Worm (Caenorhabditis elegans): ENCODE results near the gene Y62E10A.3.

Gene Y62E10A.3

ce11 chrIV:13395255-13395654 lies 35.2 kb upstream of the Y62E10A.3 start:
- TF ChIP-seq snpc-4 (tag; optimal IDR thresholded peaks at IDR 0.05), result peak; percentile 24
- peak; percentile 63 for TF ChIP-seq unc-86 (tag; optimal IDR thresholded peaks at IDR 0.05)
- TF ChIP-seq nhr-71 (tag; optimal IDR thresholded peaks at IDR 0.05), result peak; percentile 97
- peak; percentile 26 for TF ChIP-seq fos-1 (tag; optimal IDR thresholded peaks at IDR 0.05)
- TF ChIP-seq egl-13 (tag; optimal IDR thresholded peaks at IDR 0.05), result peak; percentile 79
- peak; percentile 79 to 96 (median 84) for TF ChIP-seq ceh-82 (tag; optimal IDR thresholded peaks at IDR 0.05)
- TF ChIP-seq pag-3 (tag; optimal IDR thresholded peaks at IDR 0.05; ENCODE audit: borderline replicate concordance, insufficient read depth), result no peak
- peak; percentile 76 for TF ChIP-seq grh-1 (GFP tag; IDR thresholded peaks at IDR 0.05)
- TF ChIP-seq nhr-12 (tag; optimal IDR thresholded peaks at IDR 0.05), result no peak
- TF ChIP-seq fkh-4 (tag; optimal IDR thresholded peaks at IDR 0.05; ENCODE audit: borderline replicate concordance), result no peak
- TF ChIP-seq C16A3.4 (tag; optimal IDR thresholded peaks at IDR 0.05), result peak; percentile 75
- peak; percentile 66 to 82 for TF ChIP-seq lin-35 (GFP tag; optimal IDR thresholded peaks at IDR 0.05)
- peak; percentile 68 for TF ChIP-seq irx-1 (tag; optimal IDR thresholded peaks at IDR 0.05)
- peak; percentile 79 for TF ChIP-seq xbp-1 (tag; optimal IDR thresholded peaks at IDR 0.05)
- TF ChIP-seq nhr-47 (tag; optimal IDR thresholded peaks at IDR 0.05), result peak; percentile 90
- TF ChIP-seq elt-3 (tag; optimal IDR thresholded peaks at IDR 0.05), result peak in 3 of 6 experiments; percentile 36 to 81 (median 74)
- TF ChIP-seq alr-1 (tag; optimal IDR thresholded peaks at IDR 0.05; ENCODE audit: borderline replicate concordance), result no peak
- peak; percentile 43 for TF ChIP-seq dsc-1 (tag; optimal IDR thresholded peaks at IDR 0.05)
- peak; percentile 8; the same call in 1 of the 2 replicates for TF ChIP-seq unc-98 (GFP tag; IDR thresholded peaks at IDR 0.05)
- TF ChIP-seq isw-1 (GFP tag; IDR thresholded peaks at IDR 0.05), result peak; percentile 63
- peak; percentile 58 for TF ChIP-seq pqm-1 (tag; optimal IDR thresholded peaks at IDR 0.05)
- TF ChIP-seq ceh-63 (GFP tag; optimal IDR thresholded peaks at IDR 0.05), result no peak
- peak; percentile 69 for TF ChIP-seq vab-15 (tag; optimal IDR thresholded peaks at IDR 0.05)
- no peak for TF ChIP-seq hpl-2 (GFP tag; optimal IDR thresholded peaks at IDR 0.05)
- no peak for TF ChIP-seq lin-39 (tag; optimal IDR thresholded peaks at IDR 0.05)
- peak; percentile 96 for TF ChIP-seq nhr-85 (tag)
- TF ChIP-seq fkh-8 (tag; optimal IDR thresholded peaks at IDR 0.05), result peak; percentile 96
- TF ChIP-seq sox-4 (tag; optimal IDR thresholded peaks at IDR 0.05), result peak; percentile 26
- no peak for TF ChIP-seq unc-62 (GFP tag; optimal IDR thresholded peaks at IDR 0.05)
- TF ChIP-seq nhr-76 (tag; optimal IDR thresholded peaks at IDR 0.05), result no peak
- peak; percentile 79 for TF ChIP-seq mef-2 (tag; optimal IDR thresholded peaks at IDR 0.05)
- peak; percentile 36 for TF ChIP-seq nhr-11 (tag; optimal IDR thresholded peaks at IDR 0.05)
- TF ChIP-seq nhr-19 (GFP tag; conservative IDR thresholded peaks at IDR 0.05), result peak; percentile 93
- peak; percentile 85 for TF ChIP-seq ztf-4 (tag; optimal IDR thresholded peaks at IDR 0.05)
- TF ChIP-seq sup-37 (GFP tag; optimal IDR thresholded peaks at IDR 0.05), result no peak
- no peak for TF ChIP-seq unc-30 (tag; optimal IDR thresholded peaks at IDR 0.05)
- TF ChIP-seq ceh-8 (GFP tag; optimal IDR thresholded peaks at IDR 0.05), result peak; percentile 75
- peak; percentile 62 for TF ChIP-seq lir-3 (tag; optimal IDR thresholded peaks at IDR 0.05; ENCODE audit: poor library complexity)
- TF ChIP-seq mab-9 (GFP tag; IDR thresholded peaks at IDR 0.05), result peak; percentile 71
- TF ChIP-seq aha-1 (tag; optimal IDR thresholded peaks at IDR 0.05), result peak; percentile 93
- peak; percentile 44 to 53 (median 51) for TF ChIP-seq dpl-1 (GFP tag; optimal IDR thresholded peaks at IDR 0.05)
- TF ChIP-seq swsn-7 (tag; optimal IDR thresholded peaks at IDR 0.05), result peak; percentile 89
- TF ChIP-seq skn-1 (tag; optimal IDR thresholded peaks at IDR 0.05), result peak; percentile 88
- TF ChIP-seq zag-1 (tag; optimal IDR thresholded peaks at IDR 0.05), result no peak
- no peak for TF ChIP-seq ces-1 (GFP tag; optimal IDR thresholded peaks at IDR 0.05)
- TF ChIP-seq C34B4.2 (tag; optimal IDR thresholded peaks at IDR 0.05), result no peak
- TF ChIP-seq nhr-20 (tag; optimal IDR thresholded peaks at IDR 0.05), result peak; percentile 95
- TF ChIP-seq ets-5 (GFP tag; IDR thresholded peaks at IDR 0.05), result no peak
- TF ChIP-seq ceh-88 (GFP tag; IDR thresholded peaks at IDR 0.05), result no peak; the same call in 1 of the 2 replicates
- TF ChIP-seq unc-130 (tag; optimal IDR thresholded peaks at IDR 0.05), result peak; percentile 86
- TF ChIP-seq rnt-1 (tag; optimal IDR thresholded peaks at IDR 0.05), result peak; percentile 85
- TF ChIP-seq egl-27 (tag; optimal IDR thresholded peaks at IDR 0.05), result peak; percentile 69 to 88
